Worm (Caenorhabditis elegans) whole organism, L1 larva: ENCODE results near the gene plr-1.

Experiments
- C16A3.4 ChIP-seq: fragments of 150-350 bp; optimal IDR thresholded peaks from 2 replicates; lab custom pipeline; 2014; ENCODE audit warnings: missing biosample characterization, missing genetic modification characterization
- F16B12.6 ChIP-seq: fragments of 150-350 bp; optimal IDR thresholded peaks from 2 replicates; lab custom pipeline; 2014; ENCODE audit warnings: missing biosample characterization, missing genetic modification characterization
- alr-1 ChIP-seq: fragments of 200-800 bp; sonication (Bioruptor generic); optimal IDR thresholded peaks from 2 replicates; lab custom pipeline; 2018; ENCODE audit warnings: borderline replicate concordance, mild to moderate bottlenecking, missing genetic modification characterization, missing compliant biosample characterization
- blmp-1 ChIP-seq: fragments of 150-350 bp; optimal IDR thresholded peaks from 2 replicates; lab custom pipeline; 2014; ENCODE audit warnings: missing biosample characterization, missing genetic modification characterization
- ceh-8 ChIP-seq: fragments of 200-800 bp; sonication (Bioruptor generic); optimal IDR thresholded peaks from 2 replicates; lab custom pipeline; 2018; ENCODE audit warnings: mild to moderate bottlenecking, missing genetic modification characterization, moderate library complexity, missing compliant biosample characterization
- ceh-88 ChIP-seq: fragments of 200-800 bp; sonication (Bioruptor generic); IDR thresholded peaks from 2 replicates; pipeline ENCODE4 v1.3.6; 2022; ENCODE audit warnings: missing genetic modification characterization, missing compliant biosample characterization
- ces-1 ChIP-seq: fragments of 150-350 bp; optimal IDR thresholded peaks from 2 replicates; lab custom pipeline; 2014; ENCODE audit warnings: missing biosample characterization, missing genetic modification reagents, missing genetic modification characterization
- dpl-1 ChIP-seq, 3 experiments: fragments of 150-350 bp in 2 of 3; sonication (generic microtip) in 1 of 3; optimal IDR thresholded peaks; 2 replicates each; lab custom pipeline; 2014 to 2017; ENCODE audit warnings: missing biosample characterization in 3 of 3, missing genetic modification characterization in 3 of 3, missing genetic modification reagents in 3 of 3
- efl-1 ChIP-seq, 4 experiments: fragments of 150-350 bp; optimal IDR thresholded peaks in 3 of 4; peaks in 1 of 4; 1 replicate in 1 of 4; 2 replicates in 3 of 4; lab custom pipeline; 2014; ENCODE audit warnings: missing biosample characterization in 2 of 4, missing genetic modification characterization in 2 of 4, missing genetic modification reagents in 2 of 4
- egl-13 ChIP-seq: sonication (generic microtip); optimal IDR thresholded peaks from 2 replicates; lab custom pipeline; 2016; ENCODE audit warnings: missing genotype, missing genetic modification reagents, missing genetic modification characterization, missing compliant biosample characterization
- elt-2 ChIP-seq: sonication (generic microtip); optimal IDR thresholded peaks from 2 replicates; lab custom pipeline; 2016; ENCODE audit warnings: missing genetic modification characterization, mild to moderate bottlenecking, inconsistent platforms, missing compliant biosample characterization, missing genetic modification reagents
- ets-5 ChIP-seq: fragments of 200-800 bp; sonication (Bioruptor generic); IDR thresholded peaks from 2 replicates; pipeline ENCODE4 v1.3.6; 2022; ENCODE audit warnings: missing genetic modification characterization, missing compliant biosample characterization
- fkh-10 ChIP-seq: sonication (generic microtip); optimal IDR thresholded peaks from 2 replicates; lab custom pipeline; 2017; ENCODE audit warnings: missing biosample characterization, missing genetic modification reagents, missing genetic modification characterization
- fkh-4 ChIP-seq: sonication (generic microtip); optimal IDR thresholded peaks from 2 replicates; lab custom pipeline; 2016; ENCODE audit warnings: missing compliant biosample characterization, missing genetic modification characterization, borderline replicate concordance
- isw-1 ChIP-seq: fragments of 200-800 bp; sonication (Bioruptor generic); IDR thresholded peaks from 2 replicates; pipeline ENCODE4 v1.3.6; 2022; ENCODE audit warnings: missing genetic modification characterization, missing compliant biosample characterization
- jun-1 ChIP-seq: fragments of 150-350 bp; optimal IDR thresholded peaks from 2 replicates; lab custom pipeline; 2014; ENCODE audit warnings: missing biosample characterization, missing genetic modification reagents, missing genetic modification characterization
- lin-13 ChIP-seq: fragments of 150-350 bp; optimal IDR thresholded peaks from 2 replicates; lab custom pipeline; 2014; ENCODE audit warnings: missing biosample characterization, missing genetic modification reagents, missing genetic modification characterization
- lin-14 ChIP-seq: fragments of 200-800 bp; sonication (Bioruptor generic); optimal IDR thresholded peaks from 2 replicates; lab custom pipeline; 2018; ENCODE audit warnings: mild to moderate bottlenecking, missing genetic modification characterization, moderate library complexity, missing compliant biosample characterization
- lin-35 ChIP-seq, 2 experiments: fragments of 150-350 bp; optimal IDR thresholded peaks; 2 replicates each; lab custom pipeline; 2014; ENCODE audit warnings: missing biosample characterization in 2 of 2, missing genetic modification characterization in 2 of 2, missing genetic modification reagents in 2 of 2
- lsy-2 ChIP-seq, 2 experiments: fragments of 150-350 bp; optimal IDR thresholded peaks; 2 replicates each; lab custom pipeline; 2014; ENCODE audit warnings: missing biosample characterization in 2 of 2, missing genetic modification characterization in 2 of 2
- mdl-1 ChIP-seq, 2 experiments: fragments of 150-350 bp; optimal IDR thresholded peaks; 2 replicates each; lab custom pipeline; 2014 to 2017; ENCODE audit warnings: missing biosample characterization in 2 of 2, missing genetic modification characterization in 2 of 2, inconsistent platforms in 1 of 2
- mep-1 ChIP-seq: fragments of 150-350 bp; optimal IDR thresholded peaks from 2 replicates; lab custom pipeline; 2014; ENCODE audit warnings: missing biosample characterization, missing genetic modification characterization
- nhr-20 ChIP-seq: sonication (generic microtip); optimal IDR thresholded peaks from 2 replicates; lab custom pipeline; 2016; ENCODE audit warnings: mild to moderate bottlenecking, missing genetic modification characterization, missing compliant biosample characterization
- nhr-237 ChIP-seq: fragments of 150-350 bp; optimal IDR thresholded peaks from 2 replicates; lab custom pipeline; 2014; ENCODE audit warnings: missing biosample characterization, missing genetic modification characterization
- nhr-47 ChIP-seq: sonication (generic microtip); optimal IDR thresholded peaks from 2 replicates; lab custom pipeline; 2016; ENCODE audit warnings: mild to moderate bottlenecking, missing genetic modification characterization, moderate library complexity, missing compliant biosample characterization
- nhr-84 ChIP-seq: sonication (generic microtip); optimal IDR thresholded peaks from 2 replicates; lab custom pipeline; 2017; ENCODE audit warnings: missing biosample characterization, missing genetic modification characterization
- pax-3 ChIP-seq: fragments of 200-800 bp; sonication (Bioruptor generic); optimal IDR thresholded peaks from 2 replicates; lab custom pipeline; 2018; ENCODE audit warnings: mild to moderate bottlenecking, missing genetic modification characterization, moderate library complexity, missing compliant biosample characterization
- skn-1 ChIP-seq: fragments of 150-350 bp; optimal IDR thresholded peaks from 2 replicates; lab custom pipeline; 2014; ENCODE audit warnings: missing biosample characterization, missing genetic modification characterization
- sox-4 ChIP-seq: sonication (generic microtip); optimal IDR thresholded peaks from 2 replicates; lab custom pipeline; 2016; ENCODE audit warnings: missing genetic modification characterization, missing compliant biosample characterization
- sup-37 ChIP-seq: fragments of 200-800 bp; sonication (Bioruptor generic); optimal IDR thresholded peaks from 2 replicates; lab custom pipeline; 2018; ENCODE audit warnings: mild to moderate bottlenecking, missing genetic modification characterization, missing compliant biosample characterization
- unc-130 ChIP-seq: fragments of 150-350 bp; optimal IDR thresholded peaks from 2 replicates; lab custom pipeline; 2017; ENCODE audit warnings: missing biosample characterization, missing genetic modification characterization, inconsistent platforms
- unc-62 ChIP-seq: fragments of 150-350 bp; optimal IDR thresholded peaks from 2 replicates; lab custom pipeline; 2014; ENCODE audit warnings: missing biosample characterization, missing genetic modification reagents, missing genetic modification characterization
- unc-98 ChIP-seq: fragments of 200-800 bp; sonication (Bioruptor generic); IDR thresholded peaks from 2 replicates; pipeline ENCODE4 v1.3.6; 2022; ENCODE audit warnings: missing genetic modification characterization, missing compliant biosample characterization
- xbp-1 ChIP-seq: sonication (generic microtip); optimal IDR thresholded peaks from 2 replicates; lab custom pipeline; 2016; ENCODE audit warnings: missing genetic modification characterization, missing compliant biosample characterization
- zag-1 ChIP-seq: fragments of 150-350 bp; optimal IDR thresholded peaks from 2 replicates; lab custom pipeline; 2014; ENCODE audit warnings: missing biosample characterization, missing genetic modification characterization
- ztf-11 ChIP-seq, 2 experiments: sonication (generic microtip); optimal IDR thresholded peaks; 2 replicates each; lab custom pipeline; 2016 to 2017; ENCODE audit warnings: missing genetic modification characterization in 2 of 2, missing biosample characterization in 1 of 2, missing compliant biosample characterization in 1 of 2

The plr-1 gene

DNA sequence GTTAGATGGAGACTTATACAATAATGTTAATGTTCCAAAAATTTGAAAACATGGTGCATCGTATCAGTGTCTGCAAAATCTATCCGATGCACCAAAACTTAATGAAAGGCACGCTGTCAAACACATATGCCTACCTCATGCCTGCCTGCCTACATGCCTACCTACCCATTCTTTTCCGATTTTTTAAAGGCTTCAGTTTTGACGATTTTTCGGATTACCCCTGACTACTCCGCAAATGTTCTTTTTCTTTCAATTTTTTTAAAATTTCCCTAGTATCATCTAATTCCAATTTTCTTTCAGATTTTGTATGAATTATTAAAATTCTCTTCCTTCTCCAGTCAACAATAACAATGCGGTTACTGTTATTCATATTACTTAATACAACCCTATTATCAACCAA is at the start of gene plr-1:
TSS of gene plr-1 (plus strand) at position 301 of the 400 bp plus-strand sequence.
- TF ChIP-seq efl-1 (optimal IDR thresholded peaks at IDR 0.05; lab: Kevin White, UChicago) = no peak
- peak in 1 of 2 experiments; percentile 19 for TF ChIP-seq efl-1 (GFP tag; optimal IDR thresholded peaks at IDR 0.05 in 1 of 2; lab: Kevin White, UChicago)
- no peak for TF ChIP-seq ceh-88 (GFP tag; lab: Robert Waterston, UW)

DNA sequence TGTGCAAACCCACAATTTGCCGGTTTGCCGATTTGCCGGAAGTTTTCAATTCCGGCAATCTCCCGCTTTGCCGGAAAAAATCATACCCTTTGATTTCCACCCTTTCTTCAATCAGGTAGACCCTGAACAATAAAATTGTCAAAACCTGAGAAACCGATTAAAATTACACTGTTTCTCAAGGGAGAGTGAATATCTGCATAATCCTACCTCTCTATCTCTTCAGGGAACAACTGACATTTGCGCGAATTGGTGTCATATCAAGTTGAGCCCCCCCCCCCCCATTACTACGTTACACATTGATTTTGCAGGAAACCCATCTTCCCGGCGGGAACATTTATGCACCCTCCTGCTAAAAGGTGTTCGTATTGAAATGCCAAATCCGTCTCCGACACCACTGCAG is 46.3 kb upstream of the plr-1 start, which contains the start of gene twk-31:
TSS of gene twk-31 (plus strand) at position 301 of the 400 bp plus-strand sequence.
- TF ChIP-seq lsy-2 (tag; optimal IDR thresholded peaks at IDR 0.05; lab: Kevin White, UChicago) = no peak

DNA sequence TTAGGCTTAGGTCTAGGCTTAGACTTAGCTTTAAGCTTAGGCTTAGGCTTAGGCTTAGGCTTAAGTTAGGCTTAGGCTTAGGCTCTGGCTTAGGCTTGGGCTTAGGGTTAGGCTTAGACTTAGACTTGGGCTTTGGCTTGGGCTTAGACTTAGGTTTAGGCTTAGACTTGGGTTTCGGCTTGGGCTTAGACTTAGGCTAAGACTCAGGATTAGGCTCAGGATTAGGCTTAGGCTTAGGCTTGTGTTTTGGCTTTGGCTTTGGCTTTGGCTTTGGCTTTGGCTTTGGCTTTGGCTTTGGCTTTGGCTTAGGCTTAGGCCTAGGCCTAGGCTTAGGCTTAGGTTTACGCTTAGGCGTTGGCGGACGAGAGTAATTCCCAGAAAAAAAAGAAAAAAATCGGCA is 37.1 kb upstream of the plr-1 start:
- TF ChIP-seq skn-1 (no peak), jun-1 (no peak), ets-5 (GFP tag; lab: Robert Waterston, UW) (no peak), F16B12.6 (no peak), egl-13 (tag; lab: Kevin White, UChicago) (no peak), nhr-47 (tag; lab: Kevin White, UChicago) (no peak), lin-14 (no peak), C16A3.4 (no peak), lin-13 (GFP tag; lab: Kevin White, UChicago) (no peak), nhr-237 (tag; lab: Kevin White, UChicago) (no peak), blmp-1 (no peak), sup-37 (GFP tag; lab: Kevin White, UChicago) (no peak)

DNA sequence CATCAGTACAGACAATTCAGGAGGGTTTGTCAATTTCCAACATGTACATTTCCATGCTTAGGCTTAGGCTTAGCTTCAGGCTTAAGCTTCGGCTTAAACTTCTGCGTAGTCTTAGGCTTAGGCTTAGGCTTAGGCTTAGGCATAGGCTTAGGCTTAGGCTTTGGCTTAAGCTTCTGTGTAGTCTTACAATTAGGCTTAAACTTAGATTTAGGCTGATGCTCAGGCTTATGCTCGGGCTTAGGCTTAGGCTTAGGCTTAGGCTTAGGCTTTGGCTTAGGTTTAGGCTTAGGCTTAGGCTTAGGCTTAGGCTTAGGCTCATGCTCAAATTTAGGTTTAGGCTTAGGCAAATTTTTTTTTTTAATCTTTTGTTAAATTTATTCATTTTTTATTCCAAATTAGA is 31.9 kb upstream of the plr-1 start:
- TF ChIP-seq ces-1 (GFP tag; lab: Kevin White, UChicago) = no peak

DNA sequence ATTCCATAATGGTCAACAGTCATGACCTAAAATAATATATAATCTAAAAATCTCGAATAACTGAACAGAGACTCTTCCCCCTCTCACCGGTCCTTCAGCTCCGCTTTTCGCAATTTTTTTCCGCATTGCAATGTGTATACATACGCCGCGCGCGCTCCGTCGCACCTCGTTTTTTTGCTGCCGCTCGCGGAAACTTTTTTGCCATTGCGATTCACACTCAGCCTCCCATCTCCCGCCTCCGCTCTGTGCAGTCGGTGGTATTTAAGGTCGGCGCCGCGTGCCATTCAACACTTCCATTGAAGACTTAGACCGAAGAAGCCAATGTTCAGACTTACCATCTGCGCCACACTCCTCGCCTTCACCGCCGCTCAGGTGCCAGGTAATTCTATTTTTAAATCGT is 29.8 kb upstream of the plr-1 start, which contains the start of gene idpc-1:
TSS of gene idpc-1 (plus strand) at position 301 of the 400 bp plus-strand sequence.
- TF ChIP-seq unc-98 (GFP tag; lab: Robert Waterston, UW) (no peak), unc-62 (GFP tag; lab: Kevin White, UChicago) (no peak), elt-2 (tag; lab: Kevin White, UChicago) (no peak), efl-1 (optimal IDR thresholded peaks at IDR 0.05; lab: Kevin White, UChicago) (no peak), efl-1 (GFP tag; optimal IDR thresholded peaks at IDR 0.05 in 1 of 2; lab: Kevin White, UChicago) (no peak), mdl-1 (tag; optimal IDR thresholded peaks at IDR 0.05; lab: Kevin White, UChicago) (no peak), sox-4 (tag; lab: Kevin White, UChicago) (no peak), unc-130 (tag; lab: Kevin White, UChicago) (no peak), nhr-84 (tag; lab: Kevin White, UChicago) (no peak), fkh-4 (no peak), isw-1 (no peak), alr-1 (no peak), xbp-1 (tag; lab: Kevin White, UChicago) (no peak), nhr-20 (tag; lab: Kevin White, UChicago) (no peak), zag-1 (no peak), mep-1 (tag; lab: Kevin White, UChicago) (no peak), lsy-2 (tag; optimal IDR thresholded peaks at IDR 0.05; lab: Kevin White, UChicago) (no peak), dpl-1 (GFP tag; optimal IDR thresholded peaks at IDR 0.05; lab: Kevin White, UChicago) (no peak)

DNA sequence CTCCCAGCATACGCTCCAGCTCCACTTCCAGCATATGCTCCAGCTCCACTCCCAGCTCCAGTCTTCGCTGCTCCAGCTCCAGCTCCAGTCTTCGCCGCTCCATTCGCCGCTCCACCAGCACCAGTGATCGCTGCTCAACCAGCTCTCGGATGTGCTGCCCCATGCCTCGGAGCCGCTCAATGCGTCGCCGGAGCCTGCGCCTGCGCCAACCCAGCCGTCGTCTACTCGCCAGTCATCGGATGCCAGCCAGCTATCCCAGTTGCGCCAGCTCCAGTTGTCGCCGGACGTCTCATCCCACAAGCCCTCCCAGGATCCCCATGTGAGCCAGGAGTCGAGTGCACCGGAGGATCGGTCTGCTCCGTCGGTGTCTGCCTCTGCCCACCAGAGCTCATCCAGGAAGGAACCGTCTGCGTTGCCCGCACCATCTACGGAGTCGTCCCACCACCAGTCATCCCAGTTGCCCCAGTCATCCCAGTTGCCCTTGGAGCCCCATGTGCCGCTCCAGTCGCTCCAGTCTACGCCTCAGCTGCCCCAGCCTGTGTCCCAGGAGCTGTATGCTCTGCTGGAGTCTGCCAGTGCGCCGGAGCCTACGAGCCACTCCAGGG is 29.0 kb upstream of the plr-1 start:
- TF ChIP-seq pax-3 (tag; lab: Kevin White, UChicago) (no peak), lin-35 (GFP tag; optimal IDR thresholded peaks at IDR 0.05; lab: Kevin White, UChicago) (no peak), fkh-10 (GFP tag; lab: Kevin White, UChicago) (no peak), ceh-8 (GFP tag; lab: Kevin White, UChicago) (peak; percentile 65), isw-1 (no peak), ztf-11 (tag; optimal IDR thresholded peaks at IDR 0.05; lab: Kevin White, UChicago) (no peak), nhr-47 (tag; lab: Kevin White, UChicago) (no peak)
